Worm (Caenorhabditis elegans): ENCODE results near the gene Y43E12A.3.

Gene Y43E12A.3

ce11 chrIV:10970333-10970732 lies 17.4 kb upstream of the Y43E12A.3 start (continued):
- no peak for TF ChIP-seq rbr-2 (tag; optimal IDR thresholded peaks at IDR 0.05)
- TF ChIP-seq spr-1 (tag; optimal IDR thresholded peaks at IDR 0.05): no peak
- peak; percentile 74 for TF ChIP-seq dve-1 (tag; optimal IDR thresholded peaks at IDR 0.05; ENCODE audit: insufficient read depth)
- TF ChIP-seq nhr-48 (tag; optimal IDR thresholded peaks at IDR 0.05): peak; percentile 2
- no peak for TF ChIP-seq nhr-10 (tag; optimal IDR thresholded peaks at IDR 0.05)

- peak; percentile 91 for TF ChIP-seq aha-1 (tag)
- no peak for TF ChIP-seq lir-3 (tag; optimal IDR thresholded peaks at IDR 0.05)
- TF ChIP-seq hif-1 (tag; optimal IDR thresholded peaks at IDR 0.05): no peak
These were observed 16.9 kb upstream of the Y43E12A.3 start for ce11 chrIV:10970767-10971166.

ce11 chrIV:10971636-10972199 lies 16.0 kb upstream of the Y43E12A.3 start:
- TF ChIP-seq aly-2 (tag; optimal IDR thresholded peaks at IDR 0.05): no peak
- TF ChIP-seq hlh-30 (tag; optimal IDR thresholded peaks at IDR 0.05; ENCODE audit: insufficient read depth): peak; percentile 26
- TF ChIP-seq dmd-6 (GFP tag; IDR thresholded peaks at IDR 0.05): 0 out of 2 replicates have a peak, but pooled peaks have one; percentile 5
- peak; percentile 17 for TF ChIP-seq hlh-11 (tag; optimal IDR thresholded peaks at IDR 0.05)
- peak; percentile 28 for TF ChIP-seq mxl-3 (GFP tag; optimal IDR thresholded peaks at IDR 0.05)
- no peak for TF ChIP-seq ama-1 (optimal IDR thresholded peaks at IDR 0.05)
- TF ChIP-seq daf-8 (GFP tag; IDR thresholded peaks at IDR 0.05): no peak
- peak in 1 of 2 experiments; percentile 95 for TF ChIP-seq unc-62 (GFP tag; optimal IDR thresholded peaks at IDR 0.05 in 1 of 2)
- TF ChIP-seq unc-62 (tag; optimal IDR thresholded peaks at IDR 0.05): no peak
- TF ChIP-seq dve-1 (tag; optimal IDR thresholded peaks at IDR 0.05; ENCODE audit: insufficient read depth): peak; percentile 23
- peak; percentile 65 for TF ChIP-seq nhr-28 (tag; optimal IDR thresholded peaks at IDR 0.05)
- peak; percentile 71 for TF ChIP-seq nhr-25 (tag; optimal IDR thresholded peaks at IDR 0.05; ENCODE audit: borderline replicate concordance, insufficient read depth)

DNA sequence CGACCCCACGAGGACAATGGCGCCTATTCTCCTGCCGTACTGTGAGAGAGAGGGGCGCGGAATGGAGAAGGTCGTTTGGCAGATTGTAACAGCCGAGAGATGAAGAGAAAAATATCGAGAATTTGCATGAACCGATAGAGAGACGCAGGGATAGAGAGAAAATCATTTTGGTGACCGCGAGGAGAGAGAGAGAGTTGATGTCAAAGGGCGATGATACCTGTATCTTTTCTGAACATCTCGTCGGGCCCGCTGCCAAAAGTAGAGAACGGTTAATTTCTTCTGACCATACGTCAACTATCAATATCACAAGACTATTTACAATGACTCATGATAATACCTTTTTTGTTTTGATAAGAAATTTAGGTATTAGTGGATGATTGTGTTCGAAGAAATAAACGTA lies 11.7 kb upstream of the Y43E12A.3 start:
- TF ChIP-seq ZK337.2 (GFP tag; IDR thresholded peaks at IDR 0.05) (no peak), ceh-82 (tag; optimal IDR thresholded peaks at IDR 0.05) (no peak), zip-11 (GFP tag; IDR thresholded peaks at IDR 0.05) (no peak), egl-27 (tag; optimal IDR thresholded peaks at IDR 0.05) (no peak), spr-3 (GFP tag; optimal IDR thresholded peaks at IDR 0.05) (no peak), dmd-9 (GFP tag; IDR thresholded peaks at IDR 0.05) (no peak), php-3 (GFP tag; IDR thresholded peaks at IDR 0.05) (no peak), hlh-30 (tag; optimal IDR thresholded peaks at IDR 0.05; ENCODE audit: insufficient read depth) (peak; percentile 77), tra-1 (GFP tag; IDR thresholded peaks at IDR 0.05) (0 out of 2 replicates have a peak, but pooled peaks have one; percentile 51), fkh-10 (GFP tag; optimal IDR thresholded peaks at IDR 0.05) (no peak), skn-1 (tag; optimal IDR thresholded peaks at IDR 0.05) (no peak), ctbp-1 (GFP tag; IDR thresholded peaks at IDR 0.05) (no peak), snpc-1.2 (GFP tag; IDR thresholded peaks at IDR 0.05) (no peak), mdt-29 (GFP tag; IDR thresholded peaks at IDR 0.05) (no peak), jun-1 (tag; optimal IDR thresholded peaks at IDR 0.05) (no peak), madf-5 (GFP tag; IDR thresholded peaks at IDR 0.05) (no peak), daf-12 (tag; optimal IDR thresholded peaks at IDR 0.05) (no peak), Y75B8A.6 (GFP tag; IDR thresholded peaks at IDR 0.05) (no peak), nhr-111 (GFP tag; optimal IDR thresholded peaks at IDR 0.05) (no peak), nhr-42 (GFP tag; IDR thresholded peaks at IDR 0.05) (no peak), nhr-28 (tag; optimal IDR thresholded peaks at IDR 0.05) (peak; percentile 70), unc-62 (GFP tag; optimal IDR thresholded peaks at IDR 0.05 in 1 of 2) (no peak), unc-62 (tag; optimal IDR thresholded peaks at IDR 0.05) (no peak), ceh-32 (tag; optimal IDR thresholded peaks at IDR 0.05; ENCODE audit: poor library complexity) (no peak), ama-1 (optimal IDR thresholded peaks at IDR 0.05) (no peak), nhr-102 (tag; optimal IDR thresholded peaks at IDR 0.05) (no peak), lin-38 (GFP tag; IDR thresholded peaks at IDR 0.05) (no peak), sdz-12 (GFP tag; optimal IDR thresholded peaks at IDR 0.05) (no peak), mep-1 (tag; optimal IDR thresholded peaks at IDR 0.05) (peak; percentile 66), mxl-3 (GFP tag; optimal IDR thresholded peaks at IDR 0.05) (peak; percentile 33), gei-8 (GFP tag; optimal IDR thresholded peaks at IDR 0.05) (no peak), ceh-20 (GFP tag; IDR thresholded peaks at IDR 0.05) (peak; percentile 36; the same call in 1 of the 2 replicates), rbr-2 (tag; optimal IDR thresholded peaks at IDR 0.05) (no peak)
